Fruit fly (Drosophila melanogaster): ENCODE data around the gene Taf3.

Taf3 gene

dm6 chr4:448993-449392 lies 17.6 kb downstream of the Taf3 start:
- TF ChIP-seq Hr96 (GFP tag; optimal IDR thresholded peaks at IDR 0.05) (no peak), kay (GFP tag; ENCODE audit: borderline replicate concordance) (peak; percentile 75), cnc (optimal IDR thresholded peaks at IDR 0.05) (no peak), ovo (GFP tag; optimal IDR thresholded peaks at IDR 0.05) (no peak)

dm6 chr4:448126-448525 lies 18.5 kb downstream of the Taf3 start:
- TF ChIP-seq kay (GFP tag; ENCODE audit: borderline replicate concordance) (peak; percentile 92), toe (GFP tag; optimal IDR thresholded peaks at IDR 0.05) (no peak), bab1 (GFP tag; optimal IDR thresholded peaks at IDR 0.05) (no peak)

- TF ChIP-seq toe (GFP tag; optimal IDR thresholded peaks at IDR 0.05): no peak
- TF ChIP-seq Crg-1 (GFP tag; optimal IDR thresholded peaks at IDR 0.05): peak; percentile 11
- no peak for TF ChIP-seq CG11617 (GFP tag; optimal IDR thresholded peaks at IDR 0.05)
- no peak for TF ChIP-seq cnc (optimal IDR thresholded peaks at IDR 0.05)
- TF ChIP-seq CG7101 (tag; optimal IDR thresholded peaks at IDR 0.05): no peak
- peak; percentile 24 for TF ChIP-seq CG7045 (GFP tag; optimal IDR thresholded peaks at IDR 0.05)
- TF ChIP-seq ovo (GFP tag; optimal IDR thresholded peaks at IDR 0.05): no peak
- peak; percentile 1 for TF ChIP-seq CG14711 (tag; optimal IDR thresholded peaks at IDR 0.05)
- no peak for TF ChIP-seq cic (GFP tag; optimal IDR thresholded peaks at IDR 0.05)
- TF ChIP-seq tj (GFP tag; optimal IDR thresholded peaks at IDR 0.05): peak; percentile 36
- no peak for TF ChIP-seq Hr96 (GFP tag; optimal IDR thresholded peaks at IDR 0.05)
- TF ChIP-seq pad (GFP tag; optimal IDR thresholded peaks at IDR 0.05): no peak
- peak; percentile 49 for TF ChIP-seq CG5204 (GFP tag; optimal IDR thresholded peaks at IDR 0.05)
- TF ChIP-seq kay (GFP tag; ENCODE audit: borderline replicate concordance): peak; percentile 95
- no peak for TF ChIP-seq CG1620 (GFP tag; optimal IDR thresholded peaks at IDR 0.05)
- TF ChIP-seq Mnt (GFP tag; optimal IDR thresholded peaks at IDR 0.05): peak; percentile 26
- peak; percentile 32 for TF ChIP-seq bab1 (GFP tag; optimal IDR thresholded peaks at IDR 0.05)
- peak; percentile 26 for TF ChIP-seq CG33017 (tag; optimal IDR thresholded peaks at IDR 0.05)
- TF ChIP-seq CG12768 (GFP tag; optimal IDR thresholded peaks at IDR 0.05): peak; percentile 44
These were observed 20.6 kb downstream of the Taf3 start for dm6 chr4:445931-446526.

dm6 chr4:445113-445718 lies 21.4 kb downstream of the Taf3 start, which contains the start of gene CaMKI:
CaMKI (plus strand) TSS chr4:445504.
- TF ChIP-seq CG1620 (GFP tag; optimal IDR thresholded peaks at IDR 0.05) (no peak), kay (GFP tag; ENCODE audit: borderline replicate concordance) (peak; percentile 57)

dm6 chr4:443592-444257 lies 22.9 kb downstream of the Taf3 start, which contains the start of gene lgs:
lgs (minus strand) TSS chr4:443911.
- peak; percentile 23 for TF ChIP-seq CG1620 (GFP tag; optimal IDR thresholded peaks at IDR 0.05)
- no peak for TF ChIP-seq cic (GFP tag; optimal IDR thresholded peaks at IDR 0.05)
- peak; percentile 36 for TF ChIP-seq bab1 (GFP tag; optimal IDR thresholded peaks at IDR 0.05)
- no peak for TF ChIP-seq Clk (GFP tag; optimal IDR thresholded peaks at IDR 0.05)
- TF ChIP-seq CG7101 (tag; optimal IDR thresholded peaks at IDR 0.05): peak; percentile 20
- TF ChIP-seq tj (GFP tag; optimal IDR thresholded peaks at IDR 0.05): peak; percentile 44
- no peak for TF ChIP-seq Hr96 (GFP tag; optimal IDR thresholded peaks at IDR 0.05)

dm6 chr4:434355-434754 lies 32.3 kb downstream of the Taf3 start:
- no peak for TF ChIP-seq pad (GFP tag; optimal IDR thresholded peaks at IDR 0.05)
- TF ChIP-seq CG7101 (tag; optimal IDR thresholded peaks at IDR 0.05): no peak
- peak; percentile 3 for TF ChIP-seq bab1 (GFP tag; optimal IDR thresholded peaks at IDR 0.05)

- TF ChIP-seq kay (GFP tag; ENCODE audit: borderline replicate concordance): no peak
- TF ChIP-seq CG11617 (GFP tag; optimal IDR thresholded peaks at IDR 0.05): no peak
- TF ChIP-seq CG12768 (GFP tag; optimal IDR thresholded peaks at IDR 0.05): no peak
- no peak for TF ChIP-seq CG5204 (GFP tag; optimal IDR thresholded peaks at IDR 0.05)
- no peak for TF ChIP-seq bab1 (GFP tag; optimal IDR thresholded peaks at IDR 0.05)
- TF ChIP-seq Mnt (GFP tag; optimal IDR thresholded peaks at IDR 0.05): no peak
- no peak for TF ChIP-seq cnc (optimal IDR thresholded peaks at IDR 0.05)
- no peak for TF ChIP-seq Crg-1 (GFP tag; optimal IDR thresholded peaks at IDR 0.05)
- no peak for TF ChIP-seq tj (GFP tag; optimal IDR thresholded peaks at IDR 0.05)
- no peak for TF ChIP-seq CG1620 (GFP tag; optimal IDR thresholded peaks at IDR 0.05)
- TF ChIP-seq CG33017 (tag; optimal IDR thresholded peaks at IDR 0.05): no peak
- no peak for TF ChIP-seq CG7045 (GFP tag; optimal IDR thresholded peaks at IDR 0.05)
- TF ChIP-seq pad (GFP tag; optimal IDR thresholded peaks at IDR 0.05): no peak
- no peak for TF ChIP-seq Hr96 (GFP tag; optimal IDR thresholded peaks at IDR 0.05)
These were observed 37.1 kb downstream of the Taf3 start for dm6 chr4:429500-429899.

All from whole organism, adult.